Worm (Caenorhabditis elegans): Measurements from ENCODE around the gene gtr-1.

DNA sequence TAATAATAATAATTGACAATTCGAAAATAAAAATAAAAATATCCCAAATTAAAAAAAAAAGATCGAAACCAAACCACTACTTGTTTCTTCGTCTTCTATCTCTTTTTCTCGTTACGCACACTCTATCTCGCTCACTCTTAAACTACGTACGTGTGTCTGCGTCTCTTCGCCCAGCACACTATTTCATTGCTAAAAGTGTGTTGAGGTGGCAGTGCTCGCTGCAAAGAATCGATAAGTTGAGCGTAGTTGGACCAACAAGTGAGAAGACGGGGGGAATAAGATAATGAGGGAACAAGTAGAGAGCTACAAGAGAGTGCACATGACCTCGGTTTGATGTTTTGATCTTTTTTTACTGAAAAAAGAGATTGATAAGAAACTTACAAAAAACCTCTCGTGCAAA lies 23.3 kb downstream of the gtr-1 start:
- TF ChIP-seq tab-1 (GFP tag; IDR thresholded peaks at IDR 0.05) (no peak), cog-1 (tag; optimal IDR thresholded peaks at IDR 0.05) (no peak), flt-1 (GFP tag; IDR thresholded peaks at IDR 0.05) (no peak), ztf-29 (GFP tag; IDR thresholded peaks at IDR 0.05) (no peak), T22C8.4 (GFP tag; IDR thresholded peaks at IDR 0.05) (peak; percentile 67), ztf-23 (GFP tag; IDR thresholded peaks at IDR 0.05) (no peak), med-1 (GFP tag; optimal IDR thresholded peaks at IDR 0.05; ENCODE audit: insufficient read depth) (no peak), ref-1 (GFP tag; conservative IDR thresholded peaks at IDR 0.05) (no peak)
